Fruit fly (Drosophila melanogaster) whole organism, adult: ENCODE data around the gene CG13070.

Experiments
- CG11617 ChIP-seq: fragments of 200-800 bp; sonication (Bioruptor generic); optimal IDR thresholded peaks from 2 replicates; lab custom pipeline; 2017; ENCODE audit warnings: mild to moderate bottlenecking, missing biosample characterization, missing genetic modification reagents, missing genetic modification characterization
- CG12768 ChIP-seq: fragments of 200-800 bp; sonication (Bioruptor generic); optimal IDR thresholded peaks from 2 replicates; lab custom pipeline; 2017; ENCODE audit warnings: missing biosample characterization, missing genetic modification characterization, mild to moderate bottlenecking, moderate library complexity, missing genetic modification reagents
- CG14711 ChIP-seq: fragments of 200-800 bp; sonication (Bioruptor generic); optimal IDR thresholded peaks from 2 replicates; lab custom pipeline; 2018; ENCODE audit warnings: missing biosample characterization, mild to moderate bottlenecking, missing genetic modification characterization, moderate library complexity
- CG1620 ChIP-seq: fragments of 200-800 bp; sonication (Bioruptor generic); optimal IDR thresholded peaks from 2 replicates; lab custom pipeline; 2016; ENCODE audit warnings: missing biosample characterization, missing genetic modification characterization
- CG33017 ChIP-seq: fragments of 200-800 bp; sonication (Bioruptor generic); optimal IDR thresholded peaks from 2 replicates; lab custom pipeline; 2018; ENCODE audit warnings: missing biosample characterization, mild to moderate bottlenecking, missing genetic modification characterization, moderate library complexity
- CG5204 ChIP-seq: fragments of 200-800 bp; sonication (Bioruptor generic); optimal IDR thresholded peaks from 2 replicates; lab custom pipeline; 2016; ENCODE audit warnings: missing biosample characterization, missing genetic modification characterization
- CG7045 ChIP-seq: fragments of 200-800 bp; sonication (Bioruptor generic); optimal IDR thresholded peaks from 2 replicates; lab custom pipeline; 2017; ENCODE audit warnings: missing biosample characterization, mild to moderate bottlenecking, missing genetic modification characterization
- CG7101 ChIP-seq: fragments of 200-800 bp; sonication (Bioruptor generic); optimal IDR thresholded peaks from 2 replicates; lab custom pipeline; 2018; ENCODE audit warnings: missing biosample characterization, mild to moderate bottlenecking, missing genetic modification characterization, moderate library complexity
- Clk ChIP-seq: fragments of 200-800 bp; sonication (Bioruptor generic); optimal IDR thresholded peaks from 2 replicates; lab custom pipeline; 2017; ENCODE audit warnings: missing biosample characterization, missing genetic modification characterization
- Crg-1 ChIP-seq: fragments of 200-800 bp; sonication (Bioruptor generic); optimal IDR thresholded peaks from 2 replicates; lab custom pipeline; 2016; ENCODE audit warnings: missing biosample characterization, missing genetic modification characterization
- Hr96 ChIP-seq: fragments of 200-800 bp; sonication (Bioruptor generic); optimal IDR thresholded peaks from 2 replicates; lab custom pipeline; 2016; ENCODE audit warnings: missing biosample characterization, missing genetic modification characterization
- Mnt ChIP-seq: fragments of 200-800 bp; sonication (Bioruptor generic); optimal IDR thresholded peaks from 2 replicates; lab custom pipeline; 2016; ENCODE audit warnings: missing biosample characterization, mild to moderate bottlenecking, missing genetic modification characterization
- bab1 ChIP-seq: fragments of 200-800 bp; sonication (Bioruptor generic); optimal IDR thresholded peaks from 3 replicates; lab custom pipeline; 2019; ENCODE audit warnings: missing biosample characterization, mild to moderate bottlenecking, missing genetic modification characterization, moderate library complexity
- cic ChIP-seq: fragments of 200-800 bp; sonication (Bioruptor generic); optimal IDR thresholded peaks from 2 replicates; lab custom pipeline; 2017; ENCODE audit warnings: missing biosample characterization, mild to moderate bottlenecking, missing genetic modification characterization, moderate library complexity
- cnc ChIP-seq, 2 experiments: fragments of >200 bp; optimal IDR thresholded peaks; 2 replicates each; lab custom pipeline; 2017
- kay ChIP-seq: fragments of 200-800 bp; sonication (Bioruptor generic); peaks from one replicate; lab custom pipeline; 2016; ENCODE audit warnings: missing biosample characterization, missing genetic modification characterization, borderline replicate concordance
- ovo ChIP-seq: fragments of 200-800 bp; sonication (Bioruptor generic); optimal IDR thresholded peaks from 2 replicates; lab custom pipeline; 2016; ENCODE audit warnings: missing biosample characterization, missing genetic modification characterization
- pad ChIP-seq: fragments of 200-800 bp; sonication (Bioruptor generic); optimal IDR thresholded peaks from 3 replicates; lab custom pipeline; 2017; ENCODE audit warnings: missing biosample characterization, missing genetic modification characterization, mild to moderate bottlenecking, moderate library complexity, missing genetic modification reagents
- tj ChIP-seq: fragments of 200-800 bp; sonication (Bioruptor generic); optimal IDR thresholded peaks from 3 replicates; lab custom pipeline; 2017; ENCODE audit warnings: missing biosample characterization, mild to moderate bottlenecking, missing genetic modification characterization, moderate library complexity
- toe ChIP-seq: fragments of 200-800 bp; sonication (Bioruptor generic); optimal IDR thresholded peaks from 2 replicates; lab custom pipeline; 2016; ENCODE audit warnings: missing biosample characterization, missing genetic modification characterization

The CG13070 gene

DNA sequence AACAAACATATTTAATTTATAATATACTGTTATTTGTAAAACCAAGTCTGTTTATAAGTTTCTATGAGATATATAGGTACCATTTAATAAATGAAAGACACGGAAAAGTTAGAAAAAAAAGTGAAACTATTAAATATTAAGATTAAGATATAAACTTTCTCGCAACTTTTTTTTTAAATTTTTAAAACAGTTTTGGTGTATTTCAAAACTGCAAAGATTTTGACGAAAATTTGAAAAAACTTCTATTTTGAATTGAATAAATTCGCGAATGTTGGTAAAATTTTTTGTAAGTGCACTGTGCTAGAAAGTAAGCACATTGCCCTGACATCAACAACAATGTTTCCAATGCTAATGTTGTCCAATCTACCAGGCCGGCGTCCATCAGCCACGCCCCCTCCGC is 41.9 kb upstream of the CG13070 start:
- TF ChIP-seq CG11617 (GFP tag; lab: Kevin White, UChicago), result no peak
- no peak for TF ChIP-seq tj
- no peak for TF ChIP-seq Crg-1
- TF ChIP-seq Mnt, result no peak
- TF ChIP-seq ovo, result no peak
- no peak for TF ChIP-seq CG33017
- no peak for TF ChIP-seq bab1 (GFP tag; lab: Kevin White, UChicago)
- no peak for TF ChIP-seq Hr96 (GFP tag; lab: Kevin White, UChicago)
- TF ChIP-seq toe (GFP tag; lab: Kevin White, UChicago), result no peak
- TF ChIP-seq CG14711 (tag; lab: Kevin White, UChicago), result no peak
- no peak for TF ChIP-seq CG7101 (tag; lab: Kevin White, UChicago)
- no peak for TF ChIP-seq CG7045 (GFP tag; lab: Kevin White, UChicago)
- TF ChIP-seq CG1620 (GFP tag; lab: Kevin White, UChicago), result no peak
- TF ChIP-seq Clk (GFP tag; lab: Kevin White, UChicago), result no peak
- no peak for TF ChIP-seq CG5204 (GFP tag; lab: Kevin White, UChicago)
- TF ChIP-seq cnc (optimal IDR thresholded peaks at IDR 0.05; lab: Kevin White, UChicago), result no peak
- no peak for TF ChIP-seq kay (GFP tag; lab: Kevin White, UChicago)
- no peak for TF ChIP-seq cic (GFP tag; lab: Kevin White, UChicago)

DNA sequence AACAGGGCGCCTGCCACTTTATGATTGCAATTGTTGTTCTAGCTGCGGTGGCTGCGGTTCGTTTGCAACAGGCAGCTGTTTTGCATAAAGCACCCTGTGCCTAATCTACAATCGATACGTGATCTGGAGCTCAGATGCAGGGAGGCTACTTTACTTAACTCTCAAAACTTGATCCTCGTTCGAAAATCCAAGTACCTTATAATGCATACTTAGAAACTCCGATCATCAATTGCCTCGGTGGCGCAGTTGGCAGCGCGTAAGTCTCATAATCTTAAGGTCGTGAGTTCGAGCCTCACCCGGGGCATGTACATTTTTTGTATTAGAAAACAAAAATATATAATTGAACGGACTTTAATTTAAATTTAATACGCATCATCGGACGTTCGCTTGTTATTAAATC is 41.3 kb upstream of the CG13070 start:
- TF ChIP-seq CG1620 (GFP tag; lab: Kevin White, UChicago) (no peak), CG5204 (GFP tag; lab: Kevin White, UChicago) (no peak), Clk (GFP tag; lab: Kevin White, UChicago) (no peak), CG11617 (GFP tag; lab: Kevin White, UChicago) (no peak), cic (GFP tag; lab: Kevin White, UChicago) (no peak)

DNA sequence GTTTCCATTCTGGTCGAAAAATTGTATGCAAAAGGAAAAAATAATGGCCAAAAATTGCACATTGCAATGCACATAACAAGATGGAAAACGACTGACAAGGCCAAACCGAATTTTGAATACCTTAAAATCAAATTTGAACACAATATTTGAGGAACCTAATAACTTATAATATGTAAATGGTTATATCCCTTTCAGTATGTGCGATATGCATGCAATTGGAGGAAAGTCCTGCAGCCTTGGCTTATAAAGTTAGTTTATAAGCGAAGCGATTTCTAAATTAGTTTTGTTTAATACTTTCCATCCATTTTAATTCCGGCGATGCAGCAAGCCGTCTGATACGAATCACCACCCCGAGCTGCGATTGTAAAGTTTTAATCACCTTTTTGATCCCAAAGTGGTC is 38.0 kb upstream of the CG13070 start:
- TF ChIP-seq CG12768 (GFP tag; lab: Kevin White, UChicago), result no peak
- no peak for TF ChIP-seq Mnt
- no peak for TF ChIP-seq bab1 (GFP tag; lab: Kevin White, UChicago)
- TF ChIP-seq cic (GFP tag; lab: Kevin White, UChicago), result no peak
- no peak for TF ChIP-seq pad (GFP tag; lab: Kevin White, UChicago)
- no peak for TF ChIP-seq Clk (GFP tag; lab: Kevin White, UChicago)
- TF ChIP-seq cnc (optimal IDR thresholded peaks at IDR 0.05; lab: Kevin White, UChicago), result no peak
- no peak for TF ChIP-seq Hr96 (GFP tag; lab: Kevin White, UChicago)
- TF ChIP-seq CG14711 (tag; lab: Kevin White, UChicago), result no peak
- TF ChIP-seq toe (GFP tag; lab: Kevin White, UChicago), result no peak
- no peak for TF ChIP-seq CG11617 (GFP tag; lab: Kevin White, UChicago)
- no peak for TF ChIP-seq CG1620 (GFP tag; lab: Kevin White, UChicago)

DNA sequence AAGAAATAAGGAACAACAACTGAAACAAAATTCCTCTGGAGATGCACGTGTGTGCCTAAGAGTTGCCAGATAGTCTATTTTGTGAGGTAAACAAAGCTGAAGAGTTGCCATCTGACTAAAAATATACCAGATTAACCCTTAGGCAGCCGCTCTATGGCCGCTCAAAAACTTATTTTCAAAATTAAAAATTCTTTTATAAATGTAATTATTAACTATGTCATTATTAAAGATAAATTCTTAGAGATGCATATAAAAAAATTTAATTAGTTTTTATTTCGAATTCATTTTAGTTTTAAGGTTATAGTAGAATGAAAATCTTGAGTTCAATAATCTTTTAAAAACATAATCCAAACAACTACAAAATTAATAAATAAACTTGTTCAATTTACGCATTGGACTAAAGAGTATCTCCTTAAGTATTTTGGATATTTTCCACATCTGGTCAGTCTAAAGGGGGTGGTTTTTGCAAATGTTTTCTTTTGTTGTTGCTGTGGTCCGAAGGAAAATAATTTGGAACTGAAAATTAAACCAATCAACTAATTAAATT is 34.4 kb upstream of the CG13070 start, which contains the start of gene Tmx3:
TSS of gene Tmx3 (plus strand) at position 442 of the 547 bp plus-strand sequence.
- TF ChIP-seq Crg-1 (peak; percentile 85), Mnt (peak; percentile 98), pad (GFP tag; lab: Kevin White, UChicago) (peak; percentile 58), CG12768 (GFP tag; lab: Kevin White, UChicago) (peak; percentile 76), CG33017 (peak; percentile 92), CG14711 (tag; lab: Kevin White, UChicago) (peak; percentile 89), kay (GFP tag; lab: Kevin White, UChicago) (peak; percentile 13), cnc (optimal IDR thresholded peaks at IDR 0.05; lab: Kevin White, UChicago) (no peak), Clk (GFP tag; lab: Kevin White, UChicago) (peak; percentile 36), Hr96 (GFP tag; lab: Kevin White, UChicago) (no peak), bab1 (GFP tag; lab: Kevin White, UChicago) (peak; percentile 75), CG7045 (GFP tag; lab: Kevin White, UChicago) (peak; percentile 86), CG7101 (tag; lab: Kevin White, UChicago) (peak; percentile 93), CG11617 (GFP tag; lab: Kevin White, UChicago) (peak; percentile 81), CG5204 (GFP tag; lab: Kevin White, UChicago) (peak; percentile 62), toe (GFP tag; lab: Kevin White, UChicago) (peak; percentile 70), tj (peak; percentile 54), ovo (peak; percentile 52), cic (GFP tag; lab: Kevin White, UChicago) (peak; percentile 43), CG1620 (GFP tag; lab: Kevin White, UChicago) (peak; percentile 69)

DNA sequence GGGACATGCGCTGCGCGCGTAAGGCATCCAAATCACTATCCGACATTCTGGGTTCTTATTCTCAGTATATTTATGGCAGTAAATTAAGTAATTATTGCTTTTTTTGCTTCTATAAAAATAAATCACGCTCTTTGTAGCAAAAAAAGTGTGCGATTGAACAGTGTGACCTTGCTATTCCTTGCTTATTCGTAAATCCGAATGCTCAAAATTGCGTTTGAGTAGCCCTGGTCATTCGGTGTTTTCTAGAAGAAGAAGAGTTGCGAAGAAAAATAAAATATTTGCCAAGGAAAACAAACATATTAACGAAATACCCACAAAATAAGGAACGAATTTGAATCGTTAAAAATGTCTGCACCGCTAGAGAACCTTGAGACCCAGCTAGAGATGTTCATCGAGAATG is 31.3 kb upstream of the CG13070 start, which contains the start of the genes PDCD-5 and MED10:
TSS of gene PDCD-5 (minus strand) at position 182 of the 400 bp plus-strand sequence.
TSS of gene MED10 (plus strand) at position 228 of the 400 bp plus-strand sequence.
- TF ChIP-seq cic (GFP tag; lab: Kevin White, UChicago), result peak; percentile 28
- TF ChIP-seq bab1 (GFP tag; lab: Kevin White, UChicago), result peak; percentile 70
- TF ChIP-seq CG7101 (tag; lab: Kevin White, UChicago), result peak; percentile 11
- TF ChIP-seq ovo, result no peak
- no peak for TF ChIP-seq CG7045 (GFP tag; lab: Kevin White, UChicago)
- TF ChIP-seq CG14711 (tag; lab: Kevin White, UChicago), result peak; percentile 40
- TF ChIP-seq Mnt, result peak; percentile 54
- peak; percentile 19 for TF ChIP-seq CG1620 (GFP tag; lab: Kevin White, UChicago)
- TF ChIP-seq tj, result no peak

DNA sequence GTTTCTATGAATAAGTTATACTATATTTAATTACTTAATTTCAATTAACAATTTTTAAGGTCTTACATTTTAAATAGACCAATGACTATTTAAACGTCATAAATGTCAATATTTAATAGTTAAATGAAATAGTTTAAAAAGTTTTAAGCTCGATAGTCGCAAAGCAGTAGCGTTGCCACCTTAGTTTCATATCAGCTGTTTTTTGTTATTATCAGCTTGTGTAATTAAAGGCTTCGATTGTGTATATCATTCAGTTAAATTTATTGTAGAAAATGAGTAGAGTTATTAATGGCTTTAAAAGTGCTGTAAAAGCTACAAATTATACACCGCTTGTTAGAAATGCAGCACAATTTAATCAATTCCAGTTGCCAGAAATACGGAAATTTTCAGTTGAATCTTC is 30.2 kb upstream of the CG13070 start, which contains the start of gene Hsc20:
TSS of gene Hsc20 (plus strand) at position 204 of the 400 bp plus-strand sequence.
- TF ChIP-seq toe (GFP tag; lab: Kevin White, UChicago), result no peak
- no peak for TF ChIP-seq CG14711 (tag; lab: Kevin White, UChicago)
- TF ChIP-seq CG33017, result no peak
- TF ChIP-seq kay (GFP tag; lab: Kevin White, UChicago), result peak; percentile 9
- no peak for TF ChIP-seq cnc (optimal IDR thresholded peaks at IDR 0.05; lab: Kevin White, UChicago)
- peak; percentile 10 for TF ChIP-seq bab1 (GFP tag; lab: Kevin White, UChicago)
